Worm (Caenorhabditis elegans) whole organism, midembryonic: ENCODE measurements around the gene C24D10.4.

Experiments used
- flt-1 ChIP-seq: fragments of 200-800 bp; sonication (Bioruptor generic); IDR thresholded peaks from 2 replicates; pipeline ENCODE4 v1.3.6; 2022; ENCODE audit warnings: missing genetic modification characterization, missing compliant biosample characterization
- med-1 ChIP-seq: sonication (generic microtip); optimal IDR thresholded peaks from 2 replicates; lab custom pipeline; 2017; ENCODE audit warnings: missing genetic modification characterization, mild to moderate bottlenecking, missing compliant biosample characterization, antibody characterized with exemption, missing genetic modification reagents; ENCODE audit not compliant: insufficient read depth
- tab-1 ChIP-seq: fragments of 200-800 bp; sonication (Bioruptor generic); IDR thresholded peaks from 2 replicates; pipeline ENCODE4 v1.3.6; 2022; ENCODE audit warnings: missing genetic modification characterization, missing compliant biosample characterization

DNA sequence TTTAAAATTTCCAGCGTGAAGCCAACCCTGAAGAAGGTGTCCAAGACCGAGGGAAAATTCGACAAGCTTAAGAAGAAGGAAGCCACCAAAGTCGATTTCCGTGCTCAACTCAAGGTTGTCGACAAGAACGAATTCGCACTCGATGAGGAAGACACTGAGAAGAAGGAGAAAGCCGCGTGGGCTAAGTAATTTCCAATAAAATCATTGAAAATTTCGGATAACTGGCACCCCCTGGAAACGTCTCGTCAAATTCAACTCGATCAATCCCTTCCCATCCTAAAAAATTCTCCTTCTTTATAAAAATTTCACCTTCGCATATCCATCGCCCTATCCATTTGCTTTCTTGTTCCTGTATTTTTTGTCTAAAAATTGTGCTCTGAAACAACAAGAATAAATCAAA is 46.4 kb downstream of the C24D10.4 start:
- no peak for TF ChIP-seq tab-1
- TF ChIP-seq flt-1 (GFP tag; lab: Robert Waterston, UW): no peak
- no peak for TF ChIP-seq med-1
